Worm (Caenorhabditis elegans) whole organism, L2 larva: ENCODE results near the gene acl-8.

ENCODE experiments used
- C34F6.9 ChIP-seq: fragments of 150-350 bp; optimal IDR thresholded peaks from 2 replicates; lab custom pipeline; 2014; ENCODE audit warnings: missing biosample characterization, missing genetic modification characterization
- F13H6.1 ChIP-seq: sonication (generic microtip); optimal IDR thresholded peaks from 2 replicates; lab custom pipeline; 2016; ENCODE audit warnings: missing genetic modification characterization, missing compliant biosample characterization
- R02D3.7 ChIP-seq: fragments of 150-350 bp; optimal IDR thresholded peaks from 2 replicates; lab custom pipeline; 2014; ENCODE audit warnings: missing biosample characterization, missing genetic modification characterization
- Y55F3AM.14 ChIP-seq: fragments of 200-800 bp; sonication (Bioruptor generic); optimal IDR thresholded peaks from 2 replicates; lab custom pipeline; 2018; ENCODE audit warnings: mild to moderate bottlenecking, missing genetic modification characterization, missing compliant biosample characterization
- ZK546.5 ChIP-seq: sonication (generic microtip); optimal IDR thresholded peaks from 2 replicates; lab custom pipeline; 2017; ENCODE audit warnings: missing biosample characterization, missing genetic modification characterization
- alr-1 ChIP-seq: fragments of 150-350 bp; optimal IDR thresholded peaks from 2 replicates; lab custom pipeline; 2014; ENCODE audit warnings: missing biosample characterization, missing genetic modification characterization
- ceh-16 ChIP-seq: fragments of 150-350 bp; optimal IDR thresholded peaks from 2 replicates; lab custom pipeline; 2014; ENCODE audit warnings: missing biosample characterization, missing genetic modification characterization
- ceh-82 ChIP-seq: fragments of 150-350 bp; optimal IDR thresholded peaks from 2 replicates; lab custom pipeline; 2014; ENCODE audit warnings: missing biosample characterization, missing genetic modification characterization
- crh-2 ChIP-seq: sonication (generic microtip); optimal IDR thresholded peaks from 2 replicates; lab custom pipeline; 2017; ENCODE audit warnings: missing biosample characterization, missing genetic modification characterization
- fos-1 ChIP-seq: fragments of 150-350 bp; optimal IDR thresholded peaks from 2 replicates; lab custom pipeline; 2014; ENCODE audit warnings: missing biosample characterization, missing genetic modification characterization
- gmeb-1 ChIP-seq: fragments of 150-350 bp; optimal IDR thresholded peaks from 2 replicates; lab custom pipeline; 2014; ENCODE audit warnings: missing biosample characterization, missing genetic modification characterization
- lin-13 ChIP-seq: fragments of 150-350 bp; optimal IDR thresholded peaks from 2 replicates; lab custom pipeline; 2014; ENCODE audit warnings: missing biosample characterization, missing genetic modification reagents, missing genetic modification characterization
- lin-39 ChIP-seq: fragments of 150-350 bp; optimal IDR thresholded peaks from 2 replicates; lab custom pipeline; 2014; ENCODE audit warnings: missing biosample characterization, missing genetic modification reagents, missing genetic modification characterization
- mab-5 ChIP-seq: fragments of 150-350 bp; optimal IDR thresholded peaks from 2 replicates; lab custom pipeline; 2014; ENCODE audit warnings: missing biosample characterization, missing genetic modification characterization
- mbf-1 ChIP-seq: sonication (generic microtip); optimal IDR thresholded peaks from 2 replicates; lab custom pipeline; 2017; ENCODE audit warnings: missing biosample characterization, missing genetic modification characterization
- mdl-1 ChIP-seq, 2 experiments: fragments of 150-350 bp in 1 of 2; sonication (generic microtip) in 1 of 2; optimal IDR thresholded peaks; 2 replicates each; lab custom pipeline; 2017; ENCODE audit warnings: missing biosample characterization in 2 of 2, missing genetic modification characterization in 2 of 2
- nhr-10 ChIP-seq: sonication (generic microtip); optimal IDR thresholded peaks from 2 replicates; lab custom pipeline; 2017; ENCODE audit warnings: missing biosample characterization, missing genetic modification characterization
- nhr-11 ChIP-seq: fragments of 150-350 bp; optimal IDR thresholded peaks from 2 replicates; lab custom pipeline; 2014; ENCODE audit warnings: missing biosample characterization, missing genetic modification characterization
- nhr-12 ChIP-seq: fragments of 150-350 bp; optimal IDR thresholded peaks from 2 replicates; lab custom pipeline; 2014; ENCODE audit warnings: missing biosample characterization, missing genetic modification characterization
- nhr-129 ChIP-seq: fragments of 150-350 bp; optimal IDR thresholded peaks from 2 replicates; lab custom pipeline; 2014; ENCODE audit warnings: missing biosample characterization, missing genetic modification characterization
- nhr-21 ChIP-seq: fragments of 150-350 bp; optimal IDR thresholded peaks from 2 replicates; lab custom pipeline; 2014; ENCODE audit warnings: missing biosample characterization, missing genetic modification characterization
- nhr-237 ChIP-seq: fragments of 150-350 bp; optimal IDR thresholded peaks from 2 replicates; lab custom pipeline; 2014; ENCODE audit warnings: missing biosample characterization, missing genetic modification characterization
- nhr-25 ChIP-seq: fragments of 150-350 bp; sonication (generic microtip); optimal IDR thresholded peaks from 3 replicates; lab custom pipeline; 2014; ENCODE audit warnings: missing biosample characterization, missing genetic modification characterization
- nhr-6 ChIP-seq: fragments of 150-350 bp; optimal IDR thresholded peaks from 2 replicates; lab custom pipeline; 2014; ENCODE audit warnings: missing biosample characterization, missing genetic modification characterization
- peb-1 ChIP-seq: fragments of 150-350 bp; optimal IDR thresholded peaks from 2 replicates; lab custom pipeline; 2014; ENCODE audit warnings: missing biosample characterization, missing genetic modification characterization
- sma-9 ChIP-seq, 2 experiments: fragments of 150-350 bp in 1 of 2; sonication (generic microtip) in 1 of 2; optimal IDR thresholded peaks; 2 replicates each; lab custom pipeline; 2014 to 2016; ENCODE audit warnings: missing genetic modification characterization in 2 of 2, mild to moderate bottlenecking in 1 of 2, missing biosample characterization in 1 of 2, missing compliant biosample characterization in 1 of 2, missing genetic modification reagents in 1 of 2, moderate library complexity in 1 of 2
- unc-39 ChIP-seq: fragments of 150-350 bp; optimal IDR thresholded peaks from 2 replicates; lab custom pipeline; 2014; ENCODE audit warnings: missing biosample characterization, missing genetic modification characterization
- unc-55 ChIP-seq: fragments of 150-350 bp; sonication (generic microtip); optimal IDR thresholded peaks from 3 replicates; lab custom pipeline; 2014; ENCODE audit warnings: missing biosample characterization, missing genetic modification reagents, missing genetic modification characterization
- unc-62 ChIP-seq: fragments of 150-350 bp; optimal IDR thresholded peaks from 2 replicates; lab custom pipeline; 2014; ENCODE audit warnings: missing biosample characterization, missing genetic modification reagents, missing genetic modification characterization
- ztf-1 ChIP-seq: fragments of 200-800 bp; sonication (Bioruptor generic); conservative IDR thresholded peaks from 2 replicates; pipeline ENCODE4 v1.3.6; 2022; ENCODE audit warnings: missing genetic modification characterization, missing compliant biosample characterization
- ztf-11 ChIP-seq: sonication (generic microtip); optimal IDR thresholded peaks from 2 replicates; lab custom pipeline; 2017; ENCODE audit warnings: missing biosample characterization, missing genetic modification characterization
- ztf-4 ChIP-seq: fragments of 150-350 bp; optimal IDR thresholded peaks from 2 replicates; lab custom pipeline; 2014; ENCODE audit warnings: missing biosample characterization, missing genetic modification characterization

acl-8 gene

ce11 chrV:6492497-6492896, 41.8 kb downstream of the acl-8 start:
- peak; percentile 47 for TF ChIP-seq fos-1 (tag; lab: Kevin White, UChicago)
- TF ChIP-seq sma-9 (GFP tag; optimal IDR thresholded peaks at IDR 0.05; lab: Kevin White, UChicago) = peak; percentile 39
- TF ChIP-seq sma-9 (tag; optimal IDR thresholded peaks at IDR 0.05; lab: Kevin White, UChicago) = no peak
- peak; percentile 60 for TF ChIP-seq crh-2 (tag; lab: Kevin White, UChicago)
- TF ChIP-seq mdl-1 (tag; optimal IDR thresholded peaks at IDR 0.05; lab: Kevin White, UChicago) = no peak
- TF ChIP-seq ztf-11 (tag; lab: Kevin White, UChicago) = no peak
- no peak for TF ChIP-seq nhr-6 (tag; lab: Kevin White, UChicago)
- no peak for TF ChIP-seq Y55F3AM.14
- no peak for TF ChIP-seq nhr-25 (tag; lab: Kevin White, UChicago)
- TF ChIP-seq ztf-1 (GFP tag; lab: Robert Waterston, UW) = no peak
- TF ChIP-seq alr-1 (tag; lab: Kevin White, UChicago) = no peak
- no peak for TF ChIP-seq lin-39 (tag; lab: Kevin White, UChicago)
- no peak for TF ChIP-seq ceh-16 (tag; lab: Kevin White, UChicago)
- no peak for TF ChIP-seq mbf-1 (tag; lab: Kevin White, UChicago)
- TF ChIP-seq unc-62 (GFP tag; lab: Kevin White, UChicago) = no peak
- TF ChIP-seq nhr-237 (tag; lab: Kevin White, UChicago) = no peak

- TF ChIP-seq ztf-1 (GFP tag; lab: Robert Waterston, UW) (no peak), nhr-11 (tag; lab: Kevin White, UChicago) (no peak), Y55F3AM.14 (no peak), R02D3.7 (no peak), unc-55 (no peak), lin-39 (tag; lab: Kevin White, UChicago) (no peak), nhr-25 (tag; lab: Kevin White, UChicago) (no peak), unc-39 (tag; lab: Kevin White, UChicago) (no peak), ceh-82 (no peak), C34F6.9 (tag; lab: Kevin White, UChicago) (no peak), peb-1 (no peak), mdl-1 (tag; optimal IDR thresholded peaks at IDR 0.05; lab: Kevin White, UChicago) (no peak), ztf-4 (tag; lab: Kevin White, UChicago) (no peak), lin-13 (GFP tag; lab: Kevin White, UChicago) (no peak), ZK546.5 (no peak), fos-1 (tag; lab: Kevin White, UChicago) (no peak), nhr-10 (tag; lab: Kevin White, UChicago) (no peak)
These were observed 43.2 kb downstream of the acl-8 start, which contains the start of gene cpt-6 for ce11 chrV:6493821-6494220. TSS of gene cpt-6 (minus strand) at chrV:6493921.

- TF ChIP-seq fos-1 (tag; lab: Kevin White, UChicago) = peak; percentile 18
- TF ChIP-seq nhr-11 (tag; lab: Kevin White, UChicago) = no peak
These were observed 44.7 kb downstream of the acl-8 start for ce11 chrV:6495353-6495752.

- TF ChIP-seq ZK546.5 (no peak), gmeb-1 (tag; lab: Kevin White, UChicago) (no peak), F13H6.1 (tag; lab: Kevin White, UChicago) (no peak), Y55F3AM.14 (no peak), nhr-12 (tag; lab: Kevin White, UChicago) (no peak), nhr-21 (tag; lab: Kevin White, UChicago) (no peak), C34F6.9 (tag; lab: Kevin White, UChicago) (no peak), peb-1 (no peak), unc-55 (no peak), nhr-10 (tag; lab: Kevin White, UChicago) (no peak), R02D3.7 (no peak), nhr-25 (tag; lab: Kevin White, UChicago) (no peak), alr-1 (tag; lab: Kevin White, UChicago) (no peak)
These were observed 46.0 kb downstream of the acl-8 start, which contains the start of gene dgtr-1 for ce11 chrV:6496611-6497158. TSS of gene dgtr-1 (plus strand) at chrV:6497108.

- TF ChIP-seq nhr-129 (tag; lab: Kevin White, UChicago) (peak; percentile 2), mab-5 (tag; lab: Kevin White, UChicago) (no peak), ztf-4 (tag; lab: Kevin White, UChicago) (no peak)
These were observed 47.8 kb downstream of the acl-8 start for ce11 chrV:6498441-6498840.
